Worm (Caenorhabditis elegans): Measurements from ENCODE around the gene T20G5.13.

DNA sequence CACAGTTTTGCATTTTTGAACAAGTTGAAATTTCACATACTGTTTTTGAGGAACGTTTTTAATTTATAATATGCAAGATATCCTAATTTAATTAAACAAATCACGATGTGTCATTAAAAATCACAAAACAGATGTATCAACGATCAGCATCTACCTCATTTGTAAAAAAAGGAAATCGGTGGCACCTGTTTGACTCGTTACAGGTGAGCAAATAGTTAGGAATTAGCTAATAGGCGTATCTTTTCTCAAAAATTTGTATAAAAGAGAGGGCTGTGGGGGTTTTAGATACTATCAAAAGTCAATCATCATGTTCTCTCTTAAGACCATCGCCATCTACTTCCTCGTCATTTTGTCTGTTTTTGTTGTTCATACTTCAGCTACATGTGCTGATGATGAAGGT lies 2.1 kb downstream of the T20G5.13 start, which contains the start of gene T20G5.8:
- TF ChIP-seq spr-3 (GFP tag; optimal IDR thresholded peaks at IDR 0.05) (no peak), daf-12 (tag; optimal IDR thresholded peaks at IDR 0.05) (no peak), F37D6.2 (tag; optimal IDR thresholded peaks at IDR 0.05) (no peak), arid-1 (GFP tag; conservative IDR thresholded peaks at IDR 0.05) (no peak), unc-39 (tag; optimal IDR thresholded peaks at IDR 0.05) (no peak)

All from whole organism, L4 larva.